Fruit fly (Drosophila melanogaster) whole organism, embryonic: ENCODE data around the gene CG10333.

Source experiments
- Ada2b ChIP-seq: fragments of 200-800 bp; sonication (Bioruptor generic); IDR thresholded peaks from 2 replicates; pipeline ENCODE4 v1.3.6; 2022; ENCODE audit warnings: missing biosample characterization, missing genetic modification characterization
- Asciz ChIP-seq: fragments of 200-800 bp; sonication (Bioruptor generic); optimal IDR thresholded peaks from 2 replicates; lab custom pipeline; 2017; ENCODE audit warnings: missing biosample characterization, mild to moderate bottlenecking, missing genetic modification characterization, missing genetic modification reagents
- CG10431 ChIP-seq: fragments of 200-800 bp; sonication (Bioruptor generic); optimal IDR thresholded peaks from 3 replicates; lab custom pipeline; 2018; ENCODE audit warnings: missing biosample characterization, mild to moderate bottlenecking, missing genetic modification characterization
- CG11247 ChIP-seq: fragments of 200-800 bp; sonication (Bioruptor generic); IDR thresholded peaks from 2 replicates; pipeline ENCODE4 v1.3.6; 2022; ENCODE audit warnings: missing biosample characterization, missing genetic modification characterization
- CG11695 ChIP-seq: fragments of 200-800 bp; sonication (Bioruptor generic); IDR thresholded peaks from 3 replicates; pipeline ENCODE4 v1.3.6; 2022; ENCODE audit warnings: missing biosample characterization, missing genetic modification characterization
- CG12071 ChIP-seq: fragments of 200-800 bp; sonication (Bioruptor generic); optimal IDR thresholded peaks from 3 replicates; lab custom pipeline; 2018; ENCODE audit warnings: missing biosample characterization, mild to moderate bottlenecking, missing genetic modification characterization
- CG12219 ChIP-seq: fragments of 200-800 bp; sonication (Bioruptor generic); optimal IDR thresholded peaks from 3 replicates; lab custom pipeline; 2018; ENCODE audit warnings: missing biosample characterization, mild to moderate bottlenecking, missing genetic modification characterization
- CG1233 ChIP-seq: fragments of 200-800 bp; sonication (Bioruptor generic); optimal IDR thresholded peaks from 4 replicates; lab custom pipeline; 2018; ENCODE audit warnings: missing biosample characterization, mild to moderate bottlenecking, missing genetic modification characterization
- CG12659 ChIP-seq: fragments of 200-800 bp; sonication (Bioruptor generic); optimal IDR thresholded peaks from 3 replicates; lab custom pipeline; 2017; ENCODE audit warnings: mild to moderate bottlenecking, missing biosample characterization, missing genetic modification reagents, missing genetic modification characterization
- CG12744 ChIP-seq: fragments of 200-800 bp; sonication (Bioruptor generic); optimal IDR thresholded peaks from 2 replicates; lab custom pipeline; 2016; ENCODE audit warnings: missing biosample characterization, missing genetic modification characterization
- CG15269 ChIP-seq: fragments of 200-800 bp; sonication (Bioruptor generic); optimal IDR thresholded peaks from 2 replicates; lab custom pipeline; 2018; ENCODE audit warnings: missing biosample characterization, mild to moderate bottlenecking, missing genetic modification characterization, moderate library complexity
- CG2116 ChIP-seq: fragments of 200-800 bp; sonication (Bioruptor generic); optimal IDR thresholded peaks from 3 replicates; lab custom pipeline; 2018; ENCODE audit warnings: missing biosample characterization, mild to moderate bottlenecking, missing genetic modification characterization
- CG31224 ChIP-seq: fragments of 200-800 bp; sonication (Bioruptor generic); IDR thresholded peaks from 2 replicates; pipeline ENCODE4 v1.3.6; 2022; ENCODE audit warnings: missing biosample characterization, missing genetic modification characterization
- CG31388 ChIP-seq: fragments of 200-800 bp; sonication (Bioruptor generic); optimal IDR thresholded peaks from 2 replicates; lab custom pipeline; 2016; ENCODE audit warnings: missing biosample characterization, missing genetic modification characterization
- CG34224 ChIP-seq: fragments of 200-800 bp; sonication (Bioruptor generic); IDR thresholded peaks from 3 replicates; pipeline ENCODE4 v1.3.6; 2022; ENCODE audit warnings: missing biosample characterization, missing genetic modification characterization; ENCODE audit not compliant: partially characterized antibody
- CG34376 ChIP-seq: fragments of 200-800 bp; sonication (Bioruptor generic); optimal IDR thresholded peaks from 2 replicates; lab custom pipeline; 2018; ENCODE audit warnings: missing biosample characterization, mild to moderate bottlenecking, missing genetic modification characterization
- CG3838 ChIP-seq: fragments of 200-800 bp; sonication (Bioruptor generic); optimal IDR thresholded peaks from 3 replicates; lab custom pipeline; 2016; ENCODE audit warnings: missing biosample characterization, missing genetic modification characterization
- CG4730 ChIP-seq: fragments of 200-800 bp; sonication (Bioruptor generic); IDR thresholded peaks from 2 replicates; pipeline ENCODE4 v1.3.6; 2022; ENCODE audit warnings: missing biosample characterization, missing genetic modification characterization
- CG4820 ChIP-seq: fragments of 200-800 bp; sonication (Bioruptor generic); optimal IDR thresholded peaks from 3 replicates; lab custom pipeline; 2016; ENCODE audit warnings: missing biosample characterization, missing genetic modification characterization
- CG6813 ChIP-seq: fragments of 200-800 bp; sonication (Bioruptor generic); optimal IDR thresholded peaks from 2 replicates; lab custom pipeline; 2017; ENCODE audit warnings: missing biosample characterization, missing genetic modification characterization, mild to moderate bottlenecking, moderate library complexity, missing genetic modification reagents
- CG7556 ChIP-seq: fragments of 200-800 bp; sonication (Bioruptor generic); optimal IDR thresholded peaks from 2 replicates; lab custom pipeline; 2017; ENCODE audit warnings: missing biosample characterization, mild to moderate bottlenecking, missing genetic modification characterization
- CG8281 ChIP-seq: fragments of 200-800 bp; sonication (Bioruptor generic); optimal IDR thresholded peaks from 2 replicates; lab custom pipeline; 2018; ENCODE audit warnings: missing biosample characterization, mild to moderate bottlenecking, missing genetic modification characterization, moderate library complexity
- CG8765 ChIP-seq: fragments of 200-800 bp; sonication (Bioruptor generic); IDR thresholded peaks from 2 replicates; pipeline ENCODE4 v1.3.6; 2022; ENCODE audit warnings: missing biosample characterization, missing genetic modification characterization
- CTCF ChIP-seq: fragments of 200-800 bp; sonication (Bioruptor generic); optimal IDR thresholded peaks from 2 replicates; lab custom pipeline; 2017; ENCODE audit warnings: missing biosample characterization, mild to moderate bottlenecking, missing genetic modification characterization, moderate library complexity
- Camta ChIP-seq: fragments of 200-800 bp; sonication (Bioruptor generic); optimal IDR thresholded peaks from 2 replicates; lab custom pipeline; 2016; ENCODE audit warnings: missing biosample characterization, missing genetic modification characterization
- D ChIP-seq, 2 experiments: fragments of 200-800 bp in 1 of 2; fragments of >200 bp in 1 of 2; sonication (Bioruptor generic) in 1 of 2; optimal IDR thresholded peaks; 2 replicates in 1 of 2; 3 replicates in 1 of 2; lab custom pipeline; 2017; ENCODE audit warnings: mild to moderate bottlenecking in 1 of 2, missing biosample characterization in 1 of 2, missing genetic modification characterization in 1 of 2, missing genetic modification reagents in 1 of 2
- Dad ChIP-seq: fragments of 200-800 bp; sonication (Bioruptor generic); optimal IDR thresholded peaks from 3 replicates; lab custom pipeline; 2016; ENCODE audit warnings: missing biosample characterization, missing genetic modification characterization
- Fer1 ChIP-seq: fragments of 200-800 bp; sonication (Bioruptor generic); optimal IDR thresholded peaks from 2 replicates; lab custom pipeline; 2017; ENCODE audit warnings: missing biosample characterization, mild to moderate bottlenecking, missing genetic modification characterization
- HLH54F ChIP-seq: fragments of 200-800 bp; sonication (Bioruptor generic); optimal IDR thresholded peaks from 3 replicates; lab custom pipeline; 2016; ENCODE audit warnings: missing biosample characterization, missing genetic modification characterization
- NFAT ChIP-seq: fragments of 200-800 bp; sonication (Bioruptor generic); IDR thresholded peaks from 2 replicates; pipeline ENCODE4 v1.3.6; 2022; ENCODE audit warnings: missing biosample characterization, missing genetic modification characterization
- NfI ChIP-seq: fragments of 200-800 bp; sonication (Bioruptor generic); optimal IDR thresholded peaks from 3 replicates; lab custom pipeline; 2018; ENCODE audit warnings: missing biosample characterization, mild to moderate bottlenecking, missing genetic modification characterization, moderate library complexity
- Rfx ChIP-seq: fragments of 200-800 bp; sonication (Bioruptor generic); IDR thresholded peaks from 2 replicates; pipeline ENCODE4 v1.3.6; 2022; ENCODE audit warnings: missing biosample characterization, missing genetic modification characterization
- Scr ChIP-seq: fragments of 200-800 bp; sonication (Bioruptor generic); IDR thresholded peaks from 2 replicates; pipeline ENCODE4 v1.3.6; 2022; ENCODE audit warnings: missing biosample characterization, missing genetic modification characterization; ENCODE audit not compliant: partially characterized antibody
- Six4 ChIP-seq: fragments of 200-800 bp; sonication (Bioruptor generic); optimal IDR thresholded peaks from 2 replicates; lab custom pipeline; 2016; ENCODE audit warnings: missing biosample characterization, missing genetic modification characterization
- Spps ChIP-seq: fragments of 200-800 bp; sonication (Bioruptor generic); optimal IDR thresholded peaks from 2 replicates; lab custom pipeline; 2018; ENCODE audit warnings: missing biosample characterization, mild to moderate bottlenecking, missing genetic modification characterization
- croc ChIP-seq: fragments of 200-800 bp; sonication (Bioruptor generic); conservative IDR thresholded peaks from 3 replicates; pipeline ENCODE4 v1.3.6; 2022; ENCODE audit warnings: missing biosample characterization, missing genetic modification characterization
- dpn ChIP-seq, 2 experiments: fragments of 200-800 bp; sonication (Bioruptor generic); optimal IDR thresholded peaks; 3 replicates each; lab custom pipeline; 2016; ENCODE audit warnings: missing biosample characterization in 2 of 2, missing genetic modification characterization in 2 of 2
- eyg ChIP-seq: fragments of 200-800 bp; sonication (Bioruptor generic); optimal IDR thresholded peaks from 3 replicates; lab custom pipeline; 2016; ENCODE audit warnings: missing biosample characterization, missing genetic modification characterization
- ftz-f1 ChIP-seq: fragments of 200-800 bp; sonication (Bioruptor generic); optimal IDR thresholded peaks from 2 replicates; lab custom pipeline; 2016; ENCODE audit warnings: missing biosample characterization, missing genetic modification characterization
- gem ChIP-seq: fragments of 200-800 bp; sonication (Bioruptor generic); optimal IDR thresholded peaks from 2 replicates; lab custom pipeline; 2019; ENCODE audit warnings: missing biosample characterization, mild to moderate bottlenecking, missing genetic modification characterization, moderate library complexity
- grn ChIP-seq: fragments of 200-800 bp; sonication (Bioruptor generic); optimal IDR thresholded peaks from 3 replicates; lab custom pipeline; 2017; ENCODE audit warnings: missing biosample characterization, missing genetic modification characterization
- kni ChIP-seq: fragments of 200-800 bp; sonication (Bioruptor generic); optimal IDR thresholded peaks from 3 replicates; lab custom pipeline; 2017; ENCODE audit warnings: mild to moderate bottlenecking, missing biosample characterization, missing genetic modification reagents, missing genetic modification characterization
- lbe ChIP-seq: fragments of 200-800 bp; sonication (Bioruptor generic); optimal IDR thresholded peaks from 2 replicates; lab custom pipeline; 2016; ENCODE audit warnings: missing biosample characterization, mild to moderate bottlenecking, missing genetic modification characterization
- maf-S ChIP-seq: fragments of 200-800 bp; sonication (Bioruptor generic); optimal IDR thresholded peaks from 2 replicates; lab custom pipeline; 2016; ENCODE audit warnings: missing biosample characterization, missing genetic modification characterization
- nerfin-2 ChIP-seq: fragments of 200-800 bp; sonication (Bioruptor generic); IDR thresholded peaks from 2 replicates; pipeline ENCODE4 v1.3.6; 2022; ENCODE audit warnings: missing biosample characterization, missing genetic modification characterization; ENCODE audit not compliant: partially characterized antibody
- ranshi ChIP-seq: fragments of 200-800 bp; sonication (Bioruptor generic); IDR thresholded peaks from 2 replicates; pipeline ENCODE4 v1.3.6; 2022; ENCODE audit warnings: missing biosample characterization, missing genetic modification characterization
- slp2 ChIP-seq: fragments of 200-800 bp; sonication (Bioruptor generic); optimal IDR thresholded peaks from 2 replicates; lab custom pipeline; 2016; ENCODE audit warnings: missing biosample characterization, missing genetic modification characterization
- tgo ChIP-seq: fragments of 200-800 bp; sonication (Bioruptor generic); IDR thresholded peaks from 3 replicates; pipeline ENCODE4 v1.3.6; 2022; ENCODE audit warnings: missing biosample characterization, missing genetic modification characterization
- unpg ChIP-seq: fragments of 200-800 bp; sonication (Bioruptor generic); optimal IDR thresholded peaks from 3 replicates; lab custom pipeline; 2018; ENCODE audit warnings: missing biosample characterization, mild to moderate bottlenecking, missing genetic modification characterization, moderate library complexity
- vvl ChIP-seq: fragments of 200-800 bp; sonication (Bioruptor generic); IDR thresholded peaks from 2 replicates; pipeline ENCODE4 v1.3.6; 2022; ENCODE audit warnings: missing biosample characterization, missing genetic modification characterization

The CG10333 gene

DNA sequence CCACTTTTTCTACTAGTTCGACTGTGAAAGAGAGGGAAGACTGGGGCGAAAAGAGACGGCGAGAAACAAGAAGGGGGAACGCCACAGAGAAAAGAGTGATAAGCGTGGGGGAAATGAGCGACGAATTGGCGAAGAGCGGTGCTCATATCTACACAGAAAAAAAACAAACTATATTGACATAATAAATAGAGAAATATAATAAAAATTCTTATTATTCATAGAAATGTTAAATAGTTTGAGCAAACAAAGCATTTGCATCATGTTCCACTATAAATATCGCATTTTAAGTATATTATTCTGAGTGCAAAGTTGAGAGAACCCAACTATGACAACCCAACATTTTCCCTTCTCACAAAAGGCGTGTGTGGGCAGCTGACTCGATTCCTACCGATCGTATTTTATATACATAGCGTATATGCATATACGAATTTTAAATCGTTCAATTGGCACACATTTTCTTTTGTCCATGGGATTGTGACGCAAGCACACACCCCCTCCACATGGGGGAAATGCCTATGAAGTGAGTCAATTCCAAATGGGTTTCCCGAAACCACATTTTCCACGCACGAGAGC, 48.6 kb upstream of the CG10333 start (continued):
- TF ChIP-seq Asciz (GFP tag; lab: Kevin White, UChicago): peak; percentile 74
- peak; percentile 55 for TF ChIP-seq CG4820 (GFP tag; lab: Kevin White, UChicago)
- peak; percentile 36 for TF ChIP-seq lbe
- peak; percentile 66 for TF ChIP-seq CG31224 (GFP tag; lab: Robert Waterston, UW)
- peak; percentile 43 for TF ChIP-seq CG31388 (GFP tag; lab: Kevin White, UChicago)
- TF ChIP-seq ranshi (GFP tag; lab: Robert Waterston, UW): peak; percentile 83
- no peak for TF ChIP-seq NFAT
- TF ChIP-seq Camta (GFP tag; lab: Kevin White, UChicago): peak; percentile 18
- TF ChIP-seq CG6813: peak; percentile 57
- no peak for TF ChIP-seq CG3838 (GFP tag; lab: Kevin White, UChicago)
- TF ChIP-seq nerfin-2: no peak
- peak; percentile 17 for TF ChIP-seq CG2116 (GFP tag; lab: Kevin White, UChicago)
- no peak for TF ChIP-seq Scr (GFP tag; lab: Robert Waterston, UW)
- TF ChIP-seq dpn (GFP tag; optimal IDR thresholded peaks at IDR 0.05; lab: Kevin White, UChicago): peak; percentile 2 to 70
- TF ChIP-seq NfI (GFP tag; lab: Kevin White, UChicago): peak; percentile 47
- TF ChIP-seq CG11247 (GFP tag; lab: Robert Waterston, UW): peak; percentile 48; the same call in 1 of the 2 replicates
- TF ChIP-seq kni: no peak
- TF ChIP-seq CG34376 (GFP tag; lab: Kevin White, UChicago): no peak
- TF ChIP-seq D (optimal IDR thresholded peaks at IDR 0.05; lab: Kevin White, UChicago): no peak
- peak; percentile 66 for TF ChIP-seq D (GFP tag; optimal IDR thresholded peaks at IDR 0.05; lab: Kevin White, UChicago)
- no peak for TF ChIP-seq Dad (GFP tag; lab: Kevin White, UChicago)
- peak; percentile 34 for TF ChIP-seq CG12219
- TF ChIP-seq CG15269 (tag; lab: Kevin White, UChicago): peak; percentile 82
- TF ChIP-seq CG8281: peak; percentile 45
- peak; percentile 81 for TF ChIP-seq unpg (GFP tag; lab: Kevin White, UChicago)
- no peak for TF ChIP-seq grn (GFP tag; lab: Kevin White, UChicago)
- peak; percentile 80 for TF ChIP-seq CG11695 (GFP tag; lab: Robert Waterston, UW)
- TF ChIP-seq eyg (GFP tag; lab: Kevin White, UChicago): no peak
- TF ChIP-seq Rfx: peak; percentile 86
- peak; percentile 49 for TF ChIP-seq CG1233 (GFP tag; lab: Kevin White, UChicago)
- peak; percentile 88 for TF ChIP-seq Ada2b
- TF ChIP-seq Six4 (GFP tag; lab: Kevin White, UChicago): peak; percentile 65
- no peak for TF ChIP-seq CG12744 (GFP tag; lab: Kevin White, UChicago)
- peak; percentile 12 for TF ChIP-seq CG12071 (GFP tag; lab: Kevin White, UChicago)
- no peak for TF ChIP-seq HLH54F (GFP tag; lab: Kevin White, UChicago)
- peak; percentile 88 for TF ChIP-seq gem
- TF ChIP-seq croc: peak; percentile 54; the same call in 2 of the 3 replicates
- TF ChIP-seq slp2 (GFP tag; lab: Kevin White, UChicago): no peak
- TF ChIP-seq CG12659 (GFP tag; lab: Kevin White, UChicago): peak; percentile 75
- TF ChIP-seq maf-S (GFP tag; lab: Kevin White, UChicago): no peak
- no peak for TF ChIP-seq ftz-f1
- peak; percentile 82 for TF ChIP-seq tgo (GFP tag; lab: Robert Waterston, UW)
- TF ChIP-seq CG4730 (GFP tag; lab: Robert Waterston, UW): peak; percentile 66
- TF ChIP-seq Spps (tag; lab: Kevin White, UChicago): no peak
- TF ChIP-seq CG8765: no peak
- TF ChIP-seq vvl (GFP tag; lab: Robert Waterston, UW): peak; percentile 84
- no peak for TF ChIP-seq CG34224 (GFP tag; lab: Robert Waterston, UW)
- TF ChIP-seq CG10431: no peak
- peak; percentile 76 for TF ChIP-seq CG7556 (GFP tag; lab: Kevin White, UChicago)
- no peak for TF ChIP-seq CTCF (GFP tag; lab: Kevin White, UChicago)
- peak; percentile 83 for TF ChIP-seq Fer1 (GFP tag; lab: Kevin White, UChicago)
